Fruit fly (Drosophila melanogaster): ENCODE measurements around the gene Sirup.

Gene Sirup

dm6 chr2L:8009283-8010211 is 10.9 kb downstream of the Sirup start, which contains the start of gene CG12560:
Gene CG12560, minus strand, starts transcription at chr2L:8009477.
- TF ChIP-seq CTCF (optimal IDR thresholded peaks at IDR 0.05) (no peak), CG8478 (optimal IDR thresholded peaks at IDR 0.05) (no peak)

- TF ChIP-seq CTCF (optimal IDR thresholded peaks at IDR 0.05) (no peak), CG8478 (optimal IDR thresholded peaks at IDR 0.05) (no peak)
Measured at dm6 chr2L:8010602-8011455, 12.2 kb downstream of the Sirup start, which contains the start of the genes Glyat and Tg. Gene Glyat, minus strand, starts transcription at chr2L:8010652. Gene Tg, plus strand, starts transcription at chr2L:8011405.

- TF ChIP-seq CG8478 (optimal IDR thresholded peaks at IDR 0.05) (no peak), CTCF (optimal IDR thresholded peaks at IDR 0.05) (no peak)
Measured at dm6 chr2L:8012551-8012950, 13.9 kb downstream of the Sirup start.

- no peak for TF ChIP-seq CG8478 (optimal IDR thresholded peaks at IDR 0.05)
- TF ChIP-seq CTCF (optimal IDR thresholded peaks at IDR 0.05), result peak; percentile 76 to 80
Measured at dm6 chr2L:8024325-8024724, 25.7 kb downstream of the Sirup start.

- TF ChIP-seq CTCF (optimal IDR thresholded peaks at IDR 0.05) (peak; percentile 22 to 40), CG8478 (optimal IDR thresholded peaks at IDR 0.05) (no peak)
Measured at dm6 chr2L:8029160-8029852, 30.6 kb downstream of the Sirup start, which contains the start of gene baf. Gene baf, plus strand, starts transcription at chr2L:8029462.

dm6 chr2L:8030102-8030501 is 31.4 kb downstream of the Sirup start:
- TF ChIP-seq CG8478 (optimal IDR thresholded peaks at IDR 0.05) (no peak), CTCF (optimal IDR thresholded peaks at IDR 0.05) (no peak)

- TF ChIP-seq CG8478 (optimal IDR thresholded peaks at IDR 0.05), result no peak
- peak in 1 of 2 experiments; percentile 32 for TF ChIP-seq CTCF (optimal IDR thresholded peaks at IDR 0.05)
Measured at dm6 chr2L:8030693-8031210, 32.1 kb downstream of the Sirup start, which contains the start of gene Cka. Gene Cka, plus strand, starts transcription at chr2L:8030721.

dm6 chr2L:8031588-8031987 is 32.9 kb downstream of the Sirup start:
- TF ChIP-seq CG8478 (optimal IDR thresholded peaks at IDR 0.05), result no peak
- TF ChIP-seq CTCF (optimal IDR thresholded peaks at IDR 0.05), result no peak

- TF ChIP-seq CTCF (optimal IDR thresholded peaks at IDR 0.05), result no peak
- no peak for TF ChIP-seq CG8478 (optimal IDR thresholded peaks at IDR 0.05)
Measured at dm6 chr2L:8033756-8034155, 35.1 kb downstream of the Sirup start.

dm6 chr2L:8034734-8035133 is 36.1 kb downstream of the Sirup start:
- TF ChIP-seq CTCF (optimal IDR thresholded peaks at IDR 0.05), result no peak
- no peak for TF ChIP-seq CG8478 (optimal IDR thresholded peaks at IDR 0.05)

dm6 chr2L:8039688-8040087 is 41.0 kb downstream of the Sirup start, which contains the start of gene CG7367:
Gene CG7367, minus strand, starts transcription at chr2L:8039788.
- TF ChIP-seq CG8478 (optimal IDR thresholded peaks at IDR 0.05), result no peak
- no peak for TF ChIP-seq CTCF (optimal IDR thresholded peaks at IDR 0.05)

- no peak for TF ChIP-seq CTCF (optimal IDR thresholded peaks at IDR 0.05)
- TF ChIP-seq CG8478 (optimal IDR thresholded peaks at IDR 0.05), result no peak
Measured at dm6 chr2L:8040872-8041271, 42.2 kb downstream of the Sirup start, which contains the start of gene CCDC53. Gene CCDC53, plus strand, starts transcription at chr2L:8041106.

dm6 chr2L:8042645-8043281 is 44.1 kb downstream of the Sirup start, which contains the start of gene RpL36A:
Gene RpL36A, minus strand, starts transcription at chr2L:8042909.
- TF ChIP-seq CTCF (optimal IDR thresholded peaks at IDR 0.05) (peak in 1 of 2 experiments; percentile 19), CG8478 (optimal IDR thresholded peaks at IDR 0.05) (no peak)

dm6 chr2L:8043282-8043668 is 44.6 kb downstream of the Sirup start, which contains the start of gene Megf8:
Gene Megf8, plus strand, starts transcription at chr2L:8043471.
- TF ChIP-seq CTCF (optimal IDR thresholded peaks at IDR 0.05) (no peak), CG8478 (optimal IDR thresholded peaks at IDR 0.05) (no peak)
